Worm (Caenorhabditis elegans) whole organism, L1 larva: ENCODE measurements around the gene Y51A2D.18.
"Not testable (repeated sequence)": the region's sequence is repeated elsewhere in the genome, so short reads cannot be mapped to it uniquely, and the experiment has no call there.

Source experiments
- ets-5 ChIP-seq: fragments of 200-800 bp; sonication (Bioruptor generic); IDR thresholded peaks from 2 replicates; pipeline ENCODE4 v1.3.6; 2022; ENCODE audit warnings: missing genetic modification characterization, missing compliant biosample characterization
- fkh-10 ChIP-seq: sonication (generic microtip); optimal IDR thresholded peaks from 2 replicates; lab custom pipeline; 2017; ENCODE audit warnings: missing biosample characterization, missing genetic modification reagents, missing genetic modification characterization
- lin-15B ChIP-seq: fragments of 150-350 bp; sonication (generic microtip); optimal IDR thresholded peaks from 3 replicates; lab custom pipeline; 2014; ENCODE audit warnings: missing biosample characterization, missing genetic modification characterization
- mab-9 ChIP-seq: fragments of 200-800 bp; sonication (Bioruptor generic); IDR thresholded peaks from 2 replicates; pipeline ENCODE4 v1.3.6; 2022; ENCODE audit warnings: missing genetic modification reagents, missing genetic modification characterization, missing compliant biosample characterization
- nhr-11 ChIP-seq: fragments of 150-350 bp; optimal IDR thresholded peaks from 2 replicates; lab custom pipeline; 2014; ENCODE audit warnings: missing biosample characterization, missing genetic modification characterization
- nhr-77 ChIP-seq: fragments of 150-350 bp; optimal IDR thresholded peaks from 2 replicates; lab custom pipeline; 2014; ENCODE audit warnings: missing biosample characterization, missing genetic modification characterization
- nhr-84 ChIP-seq: sonication (generic microtip); optimal IDR thresholded peaks from 2 replicates; lab custom pipeline; 2017; ENCODE audit warnings: missing biosample characterization, missing genetic modification characterization
- snpc-4 ChIP-seq: fragments of 150-350 bp; optimal IDR thresholded peaks from 2 replicates; lab custom pipeline; 2014; ENCODE audit warnings: missing biosample characterization, missing genetic modification characterization
- swsn-7 ChIP-seq: sonication (generic microtip); optimal IDR thresholded peaks from 2 replicates; lab custom pipeline; 2016; ENCODE audit warnings: missing genetic modification characterization, missing compliant biosample characterization
- tbx-2 ChIP-seq: sonication (generic microtip); optimal IDR thresholded peaks from 2 replicates; lab custom pipeline; 2016; ENCODE audit warnings: missing genetic modification characterization, missing compliant biosample characterization
- unc-130 ChIP-seq: fragments of 150-350 bp; optimal IDR thresholded peaks from 2 replicates; lab custom pipeline; 2017; ENCODE audit warnings: missing biosample characterization, missing genetic modification characterization, inconsistent platforms
- unc-62 ChIP-seq: fragments of 150-350 bp; optimal IDR thresholded peaks from 2 replicates; lab custom pipeline; 2014; ENCODE audit warnings: missing biosample characterization, missing genetic modification reagents, missing genetic modification characterization
- ztf-11 ChIP-seq, 2 experiments: sonication (generic microtip); optimal IDR thresholded peaks; 2 replicates each; lab custom pipeline; 2016 to 2017; ENCODE audit warnings: missing genetic modification characterization in 2 of 2, missing biosample characterization in 1 of 2, missing compliant biosample characterization in 1 of 2

- not testable (repeated sequence) for TF ChIP-seq mab-9 (GFP tag; lab: Robert Waterston, UW); tbx-2 (tag; lab: Kevin White, UChicago); swsn-7; ets-5 (GFP tag; lab: Robert Waterston, UW); lin-15B (tag; lab: Kevin White, UChicago); unc-130 (tag; lab: Kevin White, UChicago); snpc-4 (tag; lab: Kevin White, UChicago); ztf-11 (tag; optimal IDR thresholded peaks at IDR 0.05; lab: Kevin White, UChicago); nhr-84 (tag; lab: Kevin White, UChicago); fkh-10 (GFP tag; lab: Kevin White, UChicago); nhr-77 (tag; lab: Kevin White, UChicago); nhr-11 (tag; lab: Kevin White, UChicago); unc-62 (GFP tag; lab: Kevin White, UChicago)
Measured at ce11 chrV:18439469-18439868, 47.6 kb downstream of the Y51A2D.18 start, which contains the start of gene ZK262.9.
